Fruit fly (Drosophila melanogaster) whole organism, prepupa: Measurements from ENCODE around the gene Cyp4ac3.

Source experiments
- CG16779 ChIP-seq: fragments of 200-800 bp; sonication (Bioruptor generic); optimal IDR thresholded peaks from 3 replicates; lab custom pipeline; 2017; ENCODE audit warnings: missing biosample characterization, mild to moderate bottlenecking, missing genetic modification characterization
- CG6163 ChIP-seq: fragments of 200-800 bp; sonication (Bioruptor generic); IDR thresholded peaks from 3 replicates; pipeline ENCODE4 v1.3.6; 2022; ENCODE audit warnings: missing biosample characterization, missing genetic modification characterization
- CG8319 ChIP-seq: fragments of 200-800 bp; sonication (Bioruptor generic); optimal IDR thresholded peaks from 3 replicates; lab custom pipeline; 2016; ENCODE audit warnings: missing biosample characterization, missing genetic modification characterization
- OdsH ChIP-seq: fragments of 200-800 bp; sonication (Bioruptor generic); optimal IDR thresholded peaks from 3 replicates; lab custom pipeline; 2016; ENCODE audit warnings: missing biosample characterization, missing genetic modification characterization
- Sox102F ChIP-seq: fragments of 200-800 bp; sonication (Bioruptor generic); optimal IDR thresholded peaks from 2 replicates; lab custom pipeline; 2016; ENCODE audit warnings: missing biosample characterization, mild to moderate bottlenecking, missing genetic modification characterization
- acj6 ChIP-seq: fragments of 200-800 bp; sonication (Bioruptor generic); optimal IDR thresholded peaks from 3 replicates; lab custom pipeline; 2016; ENCODE audit warnings: missing biosample characterization, missing genetic modification characterization
- lz ChIP-seq: fragments of 200-800 bp; sonication (Bioruptor generic); optimal IDR thresholded peaks from 3 replicates; lab custom pipeline; 2016; ENCODE audit warnings: missing biosample characterization, missing genetic modification characterization

dm6 chr2L:5292643-5292963 lies 24.3 kb downstream of the Cyp4ac3 start:
- TF ChIP-seq acj6 (GFP tag; lab: Kevin White, UChicago), result peak; percentile 94
- peak; percentile 94 for TF ChIP-seq lz
- peak; percentile 95 for TF ChIP-seq Sox102F
- TF ChIP-seq CG8319 (GFP tag; lab: Kevin White, UChicago), result peak; percentile 93
- TF ChIP-seq CG16779 (tag; lab: Kevin White, UChicago), result peak; percentile 86
- peak; percentile 91 for TF ChIP-seq CG6163 (GFP tag; lab: Robert Waterston, UW)
- peak; percentile 93 for TF ChIP-seq OdsH (GFP tag; lab: Kevin White, UChicago)
